Worm (Caenorhabditis elegans): ENCODE measurements around the gene str-138.

DNA sequence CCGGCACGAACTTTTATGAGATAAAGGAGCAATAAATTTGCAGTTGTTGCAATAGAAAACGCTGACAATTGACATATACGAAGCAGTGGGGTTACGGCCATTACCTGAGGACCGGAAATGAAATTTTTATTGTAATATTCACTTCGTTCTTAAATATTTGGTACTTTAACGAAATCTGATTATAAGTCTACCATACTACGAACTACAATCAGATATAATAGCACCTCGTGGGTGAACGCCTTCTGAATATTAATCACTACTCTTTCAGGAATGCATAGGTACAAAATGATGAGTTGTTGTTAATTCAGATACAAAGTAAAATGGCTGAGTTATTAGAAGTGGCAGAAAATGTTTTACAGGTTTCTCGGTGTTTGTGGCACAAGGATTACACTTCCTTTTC lies 33.9 kb downstream of the str-138 start, which contains the start of gene str-129:
- TF ChIP-seq ama-1 (optimal IDR thresholded peaks at IDR 0.05) (no peak), ama-1 (GFP tag; optimal IDR thresholded peaks at IDR 0.05) (no peak), nhr-90 (tag; optimal IDR thresholded peaks at IDR 0.05) (no peak), sptf-2 (GFP tag; optimal IDR thresholded peaks at IDR 0.05) (no peak), B0336.3 (GFP tag; IDR thresholded peaks at IDR 0.05) (no peak), ekl-4 (GFP tag; IDR thresholded peaks at IDR 0.05) (no peak), ceh-40 (GFP tag; IDR thresholded peaks at IDR 0.05) (no peak), B0019.2 (GFP tag; conservative IDR thresholded peaks at IDR 0.05) (no peak), pha-4 (tag; optimal IDR thresholded peaks at IDR 0.05) (no peak), snpc-4 (GFP tag; optimal IDR thresholded peaks at IDR 0.05) (no peak), snpc-4 (tag; optimal IDR thresholded peaks at IDR 0.05) (no peak)

Data from whole organism, young adult.